Worm (Caenorhabditis elegans): Measurements from ENCODE around the gene fln-2.
A peak's percentile ranks its signal among the peaks of the same experiment; 100 is the strongest.

fln-2 gene

DNA sequence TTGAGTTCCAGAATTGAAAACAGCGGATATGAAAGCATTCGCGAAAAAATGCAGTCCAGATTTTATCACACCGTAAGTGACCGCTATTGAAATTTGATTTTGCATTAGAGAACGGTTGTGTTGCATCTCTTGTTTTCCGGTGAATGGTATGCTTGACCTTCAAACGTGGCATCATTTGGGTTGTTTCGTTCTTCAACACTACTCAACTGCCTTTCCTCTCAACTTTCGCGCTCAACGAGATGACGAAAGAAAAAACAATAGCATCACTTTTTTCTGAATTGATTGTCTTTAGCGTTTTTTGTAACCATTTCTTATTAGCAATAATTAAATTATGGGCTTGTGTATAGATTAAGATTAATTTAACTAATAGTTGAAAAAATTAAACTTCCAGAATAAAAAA lies 5.0 kb downstream of the fln-2 start (continued):
- TF ChIP-seq B0019.2 (GFP tag; conservative IDR thresholded peaks at IDR 0.05): no peak
- no peak for TF ChIP-seq rpc-1 (optimal IDR thresholded peaks at IDR 0.05)
- no peak for TF ChIP-seq rpc-1 (tag; optimal IDR thresholded peaks at IDR 0.05)
- no peak for TF ChIP-seq zim-3 (tag; optimal IDR thresholded peaks at IDR 0.05)

- TF ChIP-seq ceh-40 (GFP tag; IDR thresholded peaks at IDR 0.05) (no peak), ZK185.1 (tag; optimal IDR thresholded peaks at IDR 0.05; ENCODE audit: poor library complexity, severe bottlenecking) (no peak), lin-40 (tag; optimal IDR thresholded peaks at IDR 0.05) (peak; percentile 10), ztf-26 (tag; optimal IDR thresholded peaks at IDR 0.05) (peak; percentile 3), somi-1 (GFP tag; optimal IDR thresholded peaks at IDR 0.05) (peak; percentile 38)
Observed at ce11 chrX:9403622-9404255, 6.2 kb downstream of the fln-2 start.

ce11 chrX:9405922-9406321 lies 8.4 kb downstream of the fln-2 start:
- TF ChIP-seq nhr-120 (GFP tag; IDR thresholded peaks at IDR 0.05) (no peak), ztf-26 (tag; optimal IDR thresholded peaks at IDR 0.05) (no peak), ceh-91 (GFP tag; IDR thresholded peaks at IDR 0.05) (no peak), lag-1 (GFP tag; IDR thresholded peaks at IDR 0.05) (no peak), Y53F4B.3 (GFP tag; IDR thresholded peaks at IDR 0.05) (no peak), let-607 (tag; optimal IDR thresholded peaks at IDR 0.05) (no peak), K12H6.12 (tag; optimal IDR thresholded peaks at IDR 0.05) (no peak), B0261.1 (tag; optimal IDR thresholded peaks at IDR 0.05) (no peak), xnd-1 (tag; optimal IDR thresholded peaks at IDR 0.05) (no peak), gei-17 (GFP tag; optimal IDR thresholded peaks at IDR 0.05) (no peak), F39B2.1 (GFP tag; IDR thresholded peaks at IDR 0.05) (no peak), F22D6.2 (tag; optimal IDR thresholded peaks at IDR 0.05) (no peak), nfya-2 (GFP tag; IDR thresholded peaks at IDR 0.05) (no peak)

DNA sequence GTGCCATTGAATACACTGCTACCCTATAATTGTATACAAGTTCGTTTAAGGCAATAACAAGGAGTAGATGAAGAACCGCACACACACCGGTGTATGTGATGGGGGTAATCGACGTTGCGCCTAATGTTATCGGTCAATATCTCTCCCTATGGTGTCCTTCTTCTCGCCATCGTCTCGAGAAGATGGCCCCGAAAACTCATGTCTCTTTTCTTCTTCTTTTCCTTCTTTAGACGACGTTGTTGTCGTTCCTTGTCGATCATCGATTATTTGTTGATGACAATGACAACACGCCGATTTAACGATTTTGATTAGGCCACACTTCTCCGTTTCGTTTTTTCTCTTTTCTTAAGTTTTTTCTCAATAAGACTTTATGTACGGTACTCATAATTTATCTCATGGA lies 11.6 kb downstream of the fln-2 start:
- TF ChIP-seq egl-44 (GFP tag; IDR thresholded peaks at IDR 0.05) (no peak), repo-1 (tag; optimal IDR thresholded peaks at IDR 0.05) (no peak), ceh-100 (GFP tag; IDR thresholded peaks at IDR 0.05) (no peak), T07F8.4 (tag; optimal IDR thresholded peaks at IDR 0.05) (no peak), hlh-12 (tag; optimal IDR thresholded peaks at IDR 0.05) (no peak), somi-1 (GFP tag; optimal IDR thresholded peaks at IDR 0.05) (no peak), dpl-1 (GFP tag; optimal IDR thresholded peaks at IDR 0.05) (no peak), F10E7.11 (tag; optimal IDR thresholded peaks at IDR 0.05) (no peak), unc-62 (GFP tag; optimal IDR thresholded peaks at IDR 0.05) (no peak), tbx-9 (tag; optimal IDR thresholded peaks at IDR 0.05; ENCODE audit: borderline replicate concordance) (no peak), lsy-27 (tag; optimal IDR thresholded peaks at IDR 0.05; ENCODE audit: borderline replicate concordance, insufficient read depth) (no peak), nfya-2 (GFP tag; IDR thresholded peaks at IDR 0.05) (no peak), sea-2 (GFP tag; IDR thresholded peaks at IDR 0.05) (no peak), sdz-38 (tag; optimal IDR thresholded peaks at IDR 0.05) (no peak), gei-17 (GFP tag; optimal IDR thresholded peaks at IDR 0.05) (no peak), snpc-1.1 (tag; optimal IDR thresholded peaks at IDR 0.05; ENCODE audit: insufficient read depth) (no peak)

Data from whole organism, young adult.